Worm (Caenorhabditis elegans) whole organism, midembryonic: ENCODE data around the gene F56F11.1.

Source experiments
- T22C8.4 ChIP-seq: fragments of 200-800 bp; sonication (Bioruptor generic); IDR thresholded peaks from 2 replicates; pipeline ENCODE4 v1.3.6; 2022; ENCODE audit warnings: missing genetic modification characterization, missing compliant biosample characterization
- cog-1 ChIP-seq: sonication (generic microtip); optimal IDR thresholded peaks from 2 replicates; lab custom pipeline; 2016; ENCODE audit warnings: missing genetic modification characterization, missing compliant biosample characterization
- flt-1 ChIP-seq: fragments of 200-800 bp; sonication (Bioruptor generic); IDR thresholded peaks from 2 replicates; pipeline ENCODE4 v1.3.6; 2022; ENCODE audit warnings: missing genetic modification characterization, missing compliant biosample characterization
- klf-2 ChIP-seq: fragments of 200-800 bp; sonication (Bioruptor generic); conservative IDR thresholded peaks from 2 replicates; pipeline ENCODE4 v1.3.6; 2022; ENCODE audit warnings: missing genetic modification reagents, missing genetic modification characterization, missing compliant biosample characterization
- med-1 ChIP-seq: sonication (generic microtip); optimal IDR thresholded peaks from 2 replicates; lab custom pipeline; 2017; ENCODE audit warnings: missing genetic modification characterization, mild to moderate bottlenecking, missing compliant biosample characterization, antibody characterized with exemption, missing genetic modification reagents; ENCODE audit not compliant: insufficient read depth
- tab-1 ChIP-seq: fragments of 200-800 bp; sonication (Bioruptor generic); IDR thresholded peaks from 2 replicates; pipeline ENCODE4 v1.3.6; 2022; ENCODE audit warnings: missing genetic modification characterization, missing compliant biosample characterization
- ztf-29 ChIP-seq: fragments of 200-800 bp; sonication (Bioruptor generic); IDR thresholded peaks from 2 replicates; pipeline ENCODE4 v1.3.6; 2022; ENCODE audit warnings: missing genetic modification reagents, missing genetic modification characterization, missing compliant biosample characterization

ce11 chrIII:2858334-2858733 lies 33.2 kb upstream of the F56F11.1 start:
- TF ChIP-seq flt-1 (GFP tag; lab: Robert Waterston, UW) (no peak), T22C8.4 (no peak), tab-1 (GFP tag; lab: Robert Waterston, UW) (no peak), cog-1 (no peak), ztf-29 (GFP tag; lab: Robert Waterston, UW) (no peak), klf-2 (GFP tag; lab: Robert Waterston, UW) (no peak), med-1 (GFP tag; lab: Kevin White, UChicago) (no peak)
